Worm (Caenorhabditis elegans) whole organism, L3 larva: Measurements from ENCODE around the gene grd-6.
A peak's percentile ranks its signal among the peaks of the same experiment; 100 is the strongest.

Source experiments
- R02D3.7 ChIP-seq: fragments of 150-350 bp; optimal IDR thresholded peaks from 2 replicates; lab custom pipeline; 2014; ENCODE audit warnings: missing biosample characterization, missing genetic modification characterization
- ama-1 ChIP-seq: fragments of 150-350 bp; optimal IDR thresholded peaks from 2 replicates; lab custom pipeline; 2018
- ceh-16 ChIP-seq: sonication (generic microtip); optimal IDR thresholded peaks from 2 replicates; lab custom pipeline; 2017; ENCODE audit warnings: missing biosample characterization, missing genetic modification characterization
- ceh-28 ChIP-seq: fragments of 150-350 bp; optimal IDR thresholded peaks from 2 replicates; lab custom pipeline; 2014; ENCODE audit warnings: missing biosample characterization, missing genetic modification reagents, missing genetic modification characterization
- ceh-82 ChIP-seq: fragments of 150-350 bp; optimal IDR thresholded peaks from 2 replicates; lab custom pipeline; 2014; ENCODE audit warnings: missing biosample characterization, missing genetic modification characterization
- ceh-9 ChIP-seq: sonication (generic microtip); optimal IDR thresholded peaks from 2 replicates; lab custom pipeline; 2018; ENCODE audit warnings: missing biosample characterization, missing genetic modification characterization
- daf-12 ChIP-seq: fragments of 150-350 bp; optimal IDR thresholded peaks from 2 replicates; lab custom pipeline; 2014; ENCODE audit warnings: missing biosample characterization, missing genetic modification reagents, missing genetic modification characterization
- egl-27 ChIP-seq: sonication (generic microtip); optimal IDR thresholded peaks from 4 replicates; lab custom pipeline; 2017; ENCODE audit warnings: missing biosample characterization, missing genetic modification reagents, missing genetic modification characterization
- egl-5 ChIP-seq: fragments of 150-350 bp; optimal IDR thresholded peaks from 2 replicates; lab custom pipeline; 2017; ENCODE audit warnings: missing biosample characterization, missing genetic modification reagents, missing genetic modification characterization, inconsistent platforms
- elt-1 ChIP-seq: fragments of 150-350 bp; optimal IDR thresholded peaks from 2 replicates; lab custom pipeline; 2014; ENCODE audit warnings: missing biosample characterization, missing genetic modification characterization
- elt-2 ChIP-seq: sonication (generic microtip); optimal IDR thresholded peaks from 2 replicates; lab custom pipeline; 2016; ENCODE audit warnings: missing genetic modification reagents, mild to moderate bottlenecking, missing genetic modification characterization, missing compliant biosample characterization
- elt-3 ChIP-seq, 3 experiments: fragments of 150-350 bp in 1 of 3; sonication (generic microtip) in 2 of 3; optimal IDR thresholded peaks; 2 replicates in 2 of 3; 4 replicates in 1 of 3; lab custom pipeline; 2014 to 2017; ENCODE audit warnings: missing biosample characterization in 3 of 3, missing genetic modification characterization in 3 of 3
- eor-1 ChIP-seq, 2 experiments: fragments of 150-350 bp; optimal IDR thresholded peaks; 2 replicates each; lab custom pipeline; 2014 to 2018; ENCODE audit warnings: missing biosample characterization in 2 of 2, missing genetic modification characterization in 2 of 2
- fkh-10 ChIP-seq: sonication (generic microtip); optimal IDR thresholded peaks from 2 replicates; lab custom pipeline; 2017; ENCODE audit warnings: missing biosample characterization, missing genetic modification reagents, missing genetic modification characterization
- fos-1 ChIP-seq: fragments of 150-350 bp; optimal IDR thresholded peaks from 2 replicates; lab custom pipeline; 2014; ENCODE audit warnings: missing biosample characterization, missing genetic modification characterization
- hmg-11 ChIP-seq: sonication (generic microtip); optimal IDR thresholded peaks from 2 replicates; lab custom pipeline; 2016; ENCODE audit warnings: missing genetic modification characterization, missing compliant biosample characterization
- jun-1 ChIP-seq: fragments of 150-350 bp; optimal IDR thresholded peaks from 2 replicates; lab custom pipeline; 2014; ENCODE audit warnings: missing biosample characterization, missing genetic modification reagents, missing genetic modification characterization
- lin-15B ChIP-seq: fragments of 150-350 bp; optimal IDR thresholded peaks from 2 replicates; lab custom pipeline; 2014; ENCODE audit warnings: missing biosample characterization, missing genetic modification characterization
- lin-39 ChIP-seq: fragments of 150-350 bp; optimal IDR thresholded peaks from 2 replicates; lab custom pipeline; 2018; ENCODE audit warnings: missing biosample characterization, missing genetic modification reagents, missing genetic modification characterization
- lsy-12 ChIP-seq: sonication (generic microtip); optimal IDR thresholded peaks from 2 replicates; lab custom pipeline; 2016; ENCODE audit warnings: mild to moderate bottlenecking, missing genetic modification characterization, missing compliant biosample characterization
- mml-1 ChIP-seq: fragments of 150-350 bp; sonication (generic microtip); optimal IDR thresholded peaks from 3 replicates; lab custom pipeline; 2014; ENCODE audit warnings: missing biosample characterization, missing genetic modification characterization
- nfya-1 ChIP-seq: sonication (generic microtip); optimal IDR thresholded peaks from 2 replicates; lab custom pipeline; 2017; ENCODE audit warnings: missing genetic modification characterization, mild to moderate bottlenecking, missing compliant biosample characterization, antibody characterized with exemption, moderate library complexity; ENCODE audit not compliant: insufficient read depth
- nhr-11 ChIP-seq: fragments of 150-350 bp; optimal IDR thresholded peaks from 2 replicates; lab custom pipeline; 2014; ENCODE audit warnings: missing biosample characterization, missing genetic modification characterization
- nhr-23 ChIP-seq: fragments of 150-350 bp; optimal IDR thresholded peaks from 2 replicates; lab custom pipeline; 2014; ENCODE audit warnings: missing biosample characterization, missing genetic modification reagents, missing genetic modification characterization
- nhr-237 ChIP-seq: fragments of 150-350 bp; optimal IDR thresholded peaks from 2 replicates; lab custom pipeline; 2014; ENCODE audit warnings: missing biosample characterization, missing genetic modification characterization
- nhr-25 ChIP-seq: sonication (generic microtip); optimal IDR thresholded peaks from 2 replicates; lab custom pipeline; 2017; ENCODE audit warnings: missing biosample characterization, missing genetic modification characterization
- nhr-43 ChIP-seq: sonication (generic microtip); optimal IDR thresholded peaks from 2 replicates; lab custom pipeline; 2016; ENCODE audit warnings: mild to moderate bottlenecking, missing genetic modification characterization, missing compliant biosample characterization; ENCODE audit not compliant: poor library complexity, severe bottlenecking
- nhr-67 ChIP-seq: fragments of 150-350 bp; optimal IDR thresholded peaks from 2 replicates; lab custom pipeline; 2014; ENCODE audit warnings: missing biosample characterization, missing genetic modification characterization
- pha-4 ChIP-seq: fragments of 150-350 bp; optimal IDR thresholded peaks from 2 replicates; lab custom pipeline; 2014; ENCODE audit warnings: missing biosample characterization, missing genetic modification reagents, missing genetic modification characterization
- pqm-1 ChIP-seq: fragments of 150-350 bp; optimal IDR thresholded peaks from 2 replicates; lab custom pipeline; 2017; ENCODE audit warnings: missing biosample characterization, missing genetic modification characterization, inconsistent platforms
- snpc-4 ChIP-seq: fragments of 150-350 bp; optimal IDR thresholded peaks from 2 replicates; lab custom pipeline; 2014; ENCODE audit warnings: missing biosample characterization, missing genetic modification characterization
- tbx-2 ChIP-seq: sonication (generic microtip); optimal IDR thresholded peaks from 2 replicates; lab custom pipeline; 2016; ENCODE audit warnings: mild to moderate bottlenecking, missing genetic modification characterization, missing compliant biosample characterization
- unc-62 ChIP-seq: fragments of 150-350 bp; sonication (generic microtip); optimal IDR thresholded peaks from 4 replicates; lab custom pipeline; 2014; ENCODE audit warnings: missing biosample characterization, missing genetic modification reagents, missing genetic modification characterization

Gene grd-6

ce11 chrV:9243171-9243996 is 21.7 kb downstream of the grd-6 start, which contains the start of gene glo-4:
glo-4 (minus strand) TSS chrV:9243221.
- peak; percentile 65 for TF ChIP-seq nhr-25 (tag; lab: Kevin White, UChicago)
- TF ChIP-seq egl-5 (tag; lab: Kevin White, UChicago): peak; percentile 76
- TF ChIP-seq nhr-237: no peak
- no peak for TF ChIP-seq ama-1 (lab: Kevin White, UChicago)
- peak; percentile 73 for TF ChIP-seq lin-15B (tag; lab: Kevin White, UChicago)
- peak; percentile 51 for TF ChIP-seq nhr-43 (tag; lab: Kevin White, UChicago)
- peak; percentile 78 for TF ChIP-seq elt-2 (tag; lab: Kevin White, UChicago)
- peak; percentile 60 for TF ChIP-seq hmg-11 (tag; lab: Kevin White, UChicago)
- TF ChIP-seq nfya-1 (tag; lab: Kevin White, UChicago): peak; percentile 79
- TF ChIP-seq elt-3 (tag; optimal IDR thresholded peaks at IDR 0.05; lab: Kevin White, UChicago): no peak
- peak; percentile 70 for TF ChIP-seq pha-4 (tag; lab: Kevin White, UChicago)
- TF ChIP-seq pqm-1: peak; percentile 28
- no peak for TF ChIP-seq unc-62
- peak; percentile 28 for TF ChIP-seq lsy-12 (tag; lab: Kevin White, UChicago)
- no peak for TF ChIP-seq elt-1 (tag; lab: Kevin White, UChicago)
- TF ChIP-seq ceh-28 (tag; lab: Kevin White, UChicago): peak; percentile 55
- TF ChIP-seq tbx-2 (tag; lab: Kevin White, UChicago): peak; percentile 59
- TF ChIP-seq nhr-11: no peak
- peak; percentile 85 for TF ChIP-seq fkh-10 (GFP tag; lab: Kevin White, UChicago)
- TF ChIP-seq nhr-23 (tag; lab: Kevin White, UChicago): peak; percentile 88
- TF ChIP-seq lin-39 (tag; lab: Kevin White, UChicago): peak; percentile 14
- TF ChIP-seq R02D3.7: peak; percentile 11

ce11 chrV:9246260-9246659 is 24.6 kb downstream of the grd-6 start, which contains the start of gene aat-2:
aat-2 (minus strand) TSS chrV:9246360.
- TF ChIP-seq nhr-237 (no peak), nhr-43 (tag; lab: Kevin White, UChicago) (no peak), fos-1 (no peak), mml-1 (tag; lab: Kevin White, UChicago) (no peak), lsy-12 (tag; lab: Kevin White, UChicago) (no peak)

- no peak for TF ChIP-seq ceh-82 (tag; lab: Kevin White, UChicago)
- peak; percentile 37 for TF ChIP-seq hmg-11 (tag; lab: Kevin White, UChicago)
- no peak for TF ChIP-seq ceh-16 (tag; lab: Kevin White, UChicago)
- TF ChIP-seq nfya-1 (tag; lab: Kevin White, UChicago): peak; percentile 43
- TF ChIP-seq pqm-1: no peak
- TF ChIP-seq lin-39 (tag; lab: Kevin White, UChicago): peak; percentile 56
- no peak for TF ChIP-seq egl-27 (tag; lab: Kevin White, UChicago)
- TF ChIP-seq daf-12 (tag; lab: Kevin White, UChicago): no peak
- TF ChIP-seq, all 47 proteins: peak for 3
Observed at ce11 chrV:9247416-9247815, 25.8 kb downstream of the grd-6 start.

ce11 chrV:9249206-9249605 is 27.5 kb downstream of the grd-6 start, which contains the start of gene str-94:
str-94 (minus strand) TSS chrV:9249306.
- TF ChIP-seq elt-1 (tag; lab: Kevin White, UChicago) (no peak), ceh-28 (tag; lab: Kevin White, UChicago) (no peak), egl-5 (tag; lab: Kevin White, UChicago) (no peak), snpc-4 (tag; lab: Kevin White, UChicago) (no peak), ceh-9 (tag; lab: Kevin White, UChicago) (no peak), ceh-82 (tag; lab: Kevin White, UChicago) (no peak), nhr-23 (tag; lab: Kevin White, UChicago) (no peak), ceh-16 (tag; lab: Kevin White, UChicago) (no peak), jun-1 (tag; lab: Kevin White, UChicago) (no peak), eor-1 (tag; optimal IDR thresholded peaks at IDR 0.05; lab: Kevin White, UChicago) (no peak), nhr-67 (no peak)
